Fruit fly (Drosophila melanogaster) whole organism, embryonic: ENCODE data around the gene ghi.

Experiments used
- Abd-B ChIP-seq: fragments of 200-800 bp; sonication (Bioruptor generic); optimal IDR thresholded peaks from 2 replicates; lab custom pipeline; 2018; ENCODE audit warnings: missing biosample characterization, mild to moderate bottlenecking, missing genetic modification characterization, moderate library complexity
- Ada2b ChIP-seq: fragments of 200-800 bp; sonication (Bioruptor generic); IDR thresholded peaks from 2 replicates; pipeline ENCODE4 v1.3.6; 2022; ENCODE audit warnings: missing biosample characterization, missing genetic modification characterization
- BtbVII ChIP-seq: fragments of 200-800 bp; sonication (Bioruptor generic); optimal IDR thresholded peaks from 3 replicates; lab custom pipeline; 2017; ENCODE audit warnings: missing biosample characterization, mild to moderate bottlenecking, missing genetic modification characterization
- C15 ChIP-seq: fragments of 200-800 bp; sonication (Bioruptor generic); IDR thresholded peaks from 3 replicates; pipeline ENCODE4 v1.3.6; 2022; ENCODE audit warnings: missing biosample characterization, missing genetic modification characterization
- CG10147 ChIP-seq: fragments of 200-800 bp; sonication (Bioruptor generic); optimal IDR thresholded peaks from 2 replicates; lab custom pipeline; 2019; ENCODE audit warnings: missing biosample characterization, mild to moderate bottlenecking, missing genetic modification characterization, moderate library complexity
- CG10543 ChIP-seq: fragments of 200-800 bp; sonication (Bioruptor generic); optimal IDR thresholded peaks from 3 replicates; lab custom pipeline; 2017; ENCODE audit warnings: missing biosample characterization, mild to moderate bottlenecking, missing genetic modification characterization, moderate library complexity
- CG10979 ChIP-seq: fragments of 200-800 bp; sonication (Bioruptor generic); optimal IDR thresholded peaks from 2 replicates; lab custom pipeline; 2018; ENCODE audit warnings: missing biosample characterization, mild to moderate bottlenecking, missing genetic modification characterization, moderate library complexity
- CG13424 ChIP-seq: fragments of 200-800 bp; sonication (Bioruptor generic); optimal IDR thresholded peaks from 2 replicates; lab custom pipeline; 2019; ENCODE audit warnings: missing biosample characterization, mild to moderate bottlenecking, missing genetic modification characterization, moderate library complexity
- CG13894 ChIP-seq: fragments of 200-800 bp; sonication (Bioruptor generic); optimal IDR thresholded peaks from 3 replicates; lab custom pipeline; 2018; ENCODE audit warnings: missing biosample characterization, mild to moderate bottlenecking, missing genetic modification characterization, moderate library complexity
- CG14014 ChIP-seq: fragments of 200-800 bp; sonication (Bioruptor generic); IDR thresholded peaks from 2 replicates; pipeline ENCODE4 v1.3.6; 2022; ENCODE audit warnings: missing biosample characterization, missing genetic modification characterization
- CG15696 ChIP-seq: fragments of 200-800 bp; sonication (Bioruptor generic); optimal IDR thresholded peaks from 2 replicates; lab custom pipeline; 2019; ENCODE audit warnings: missing biosample characterization, mild to moderate bottlenecking, missing genetic modification characterization, moderate library complexity
- CG17361 ChIP-seq: fragments of 200-800 bp; sonication (Bioruptor generic); IDR thresholded peaks from 3 replicates; pipeline ENCODE4 v1.3.6; 2022; ENCODE audit warnings: missing biosample characterization, missing genetic modification characterization
- CG18262 ChIP-seq: fragments of 200-800 bp; optimal IDR thresholded peaks from 3 replicates; lab custom pipeline; 2019; ENCODE audit warnings: missing biosample characterization, mild to moderate bottlenecking, missing genetic modification characterization, moderate library complexity
- CG18476 ChIP-seq: fragments of 200-800 bp; sonication (Bioruptor generic); optimal IDR thresholded peaks from 2 replicates; lab custom pipeline; 2016; ENCODE audit warnings: missing biosample characterization, mild to moderate bottlenecking, missing genetic modification characterization
- CG18599 ChIP-seq: fragments of 200-800 bp; sonication (Bioruptor generic); optimal IDR thresholded peaks from 3 replicates; lab custom pipeline; 2017; ENCODE audit warnings: missing biosample characterization, missing genetic modification characterization, mild to moderate bottlenecking, moderate library complexity, missing genetic modification reagents
- CG30403 ChIP-seq: fragments of 200-800 bp; sonication (Bioruptor generic); optimal IDR thresholded peaks from 3 replicates; lab custom pipeline; 2016; ENCODE audit warnings: missing biosample characterization, missing genetic modification characterization
- CG33213 ChIP-seq: fragments of 200-800 bp; sonication (Bioruptor generic); optimal IDR thresholded peaks from 3 replicates; lab custom pipeline; 2016; ENCODE audit warnings: missing biosample characterization, missing genetic modification characterization
- CG3995 ChIP-seq: fragments of 200-800 bp; sonication (Bioruptor generic); optimal IDR thresholded peaks from 3 replicates; lab custom pipeline; 2016; ENCODE audit warnings: missing biosample characterization, missing genetic modification characterization
- CG5180 ChIP-seq: fragments of 200-800 bp; sonication (Bioruptor generic); optimal IDR thresholded peaks from 3 replicates; lab custom pipeline; 2017; ENCODE audit warnings: missing biosample characterization, missing genetic modification characterization, mild to moderate bottlenecking, moderate library complexity, missing genetic modification reagents
- CG9215 ChIP-seq: fragments of 200-800 bp; sonication (Bioruptor generic); IDR thresholded peaks from 2 replicates; pipeline ENCODE4 v1.3.6; 2022; ENCODE audit warnings: missing biosample characterization, missing genetic modification characterization
- CG9932 ChIP-seq: fragments of 200-800 bp; sonication (Bioruptor generic); IDR thresholded peaks from 2 replicates; pipeline ENCODE4 v1.3.6; 2022; ENCODE audit warnings: missing biosample characterization, missing genetic modification characterization
- Eip74EF ChIP-seq, 2 experiments: fragments of 200-800 bp in 1 of 2; fragments of >200 bp in 1 of 2; sonication (Bioruptor generic) in 1 of 2; optimal IDR thresholded peaks; 2 replicates each; lab custom pipeline; 2017 to 2019; ENCODE audit warnings: missing biosample characterization in 2 of 2, missing genetic modification characterization in 2 of 2, mild to moderate bottlenecking in 1 of 2, moderate library complexity in 1 of 2
- HHEX ChIP-seq: fragments of 200-800 bp; sonication (Bioruptor generic); optimal IDR thresholded peaks from 3 replicates; lab custom pipeline; 2017; ENCODE audit warnings: missing biosample characterization, mild to moderate bottlenecking, missing genetic modification characterization, missing genetic modification reagents
- Hand ChIP-seq: fragments of 200-800 bp; sonication (Bioruptor generic); optimal IDR thresholded peaks from 2 replicates; lab custom pipeline; 2017; ENCODE audit warnings: mild to moderate bottlenecking, missing biosample characterization, missing genetic modification reagents, missing genetic modification characterization
- Hey ChIP-seq: fragments of 200-800 bp; sonication (Bioruptor generic); optimal IDR thresholded peaks from 3 replicates; lab custom pipeline; 2018; ENCODE audit warnings: missing biosample characterization, mild to moderate bottlenecking, missing genetic modification characterization
- Hmx ChIP-seq: fragments of 200-800 bp; sonication (Bioruptor generic); optimal IDR thresholded peaks from 2 replicates; lab custom pipeline; 2016; ENCODE audit warnings: missing biosample characterization, missing genetic modification characterization
- Max ChIP-seq: fragments of 200-800 bp; sonication (Bioruptor generic); optimal IDR thresholded peaks from 2 replicates; lab custom pipeline; 2016; ENCODE audit warnings: missing biosample characterization, mild to moderate bottlenecking, missing genetic modification characterization
- NfI ChIP-seq: fragments of 200-800 bp; sonication (Bioruptor generic); optimal IDR thresholded peaks from 3 replicates; lab custom pipeline; 2018; ENCODE audit warnings: missing biosample characterization, mild to moderate bottlenecking, missing genetic modification characterization, moderate library complexity
- Sox100B ChIP-seq: fragments of 200-800 bp; sonication (Bioruptor generic); optimal IDR thresholded peaks from 3 replicates; lab custom pipeline; 2018; ENCODE audit warnings: missing biosample characterization, mild to moderate bottlenecking, missing genetic modification characterization
- Xbp1 ChIP-seq: fragments of 200-800 bp; sonication (Bioruptor generic); optimal IDR thresholded peaks from 3 replicates; lab custom pipeline; 2016; ENCODE audit warnings: missing biosample characterization, mild to moderate bottlenecking, missing genetic modification characterization
- bab2 ChIP-seq: fragments of 200-800 bp; sonication (Bioruptor generic); optimal IDR thresholded peaks from 2 replicates; lab custom pipeline; 2016; ENCODE audit warnings: missing biosample characterization, missing genetic modification characterization
- dati ChIP-seq: fragments of 200-800 bp; sonication (Bioruptor generic); IDR thresholded peaks from 2 replicates; pipeline ENCODE4 v1.3.6; 2022; ENCODE audit warnings: missing biosample characterization, missing genetic modification characterization
- grn ChIP-seq: fragments of 200-800 bp; sonication (Bioruptor generic); optimal IDR thresholded peaks from 3 replicates; lab custom pipeline; 2017; ENCODE audit warnings: missing biosample characterization, missing genetic modification characterization
- hkb ChIP-seq, 2 experiments: fragments of 200-800 bp in 1 of 2; fragments of >200 bp in 1 of 2; sonication (Bioruptor generic) in 1 of 2; IDR thresholded peaks in 1 of 2; optimal IDR thresholded peaks in 1 of 2; 2 replicates each; pipeline versions ENCODE4 v1.3.6 to Lab custom; 2017 to 2022; ENCODE audit warnings: missing biosample characterization in 1 of 2, missing genetic modification characterization in 1 of 2
- ind ChIP-seq: fragments of 200-800 bp; sonication (Bioruptor generic); optimal IDR thresholded peaks from 3 replicates; lab custom pipeline; 2016; ENCODE audit warnings: missing biosample characterization, missing genetic modification characterization
- lbe ChIP-seq: fragments of 200-800 bp; sonication (Bioruptor generic); optimal IDR thresholded peaks from 2 replicates; lab custom pipeline; 2016; ENCODE audit warnings: missing biosample characterization, mild to moderate bottlenecking, missing genetic modification characterization
- nom ChIP-seq: fragments of 200-800 bp; sonication (Bioruptor generic); optimal IDR thresholded peaks from 2 replicates; lab custom pipeline; 2017; ENCODE audit warnings: missing biosample characterization, missing genetic modification characterization, mild to moderate bottlenecking, moderate library complexity, missing genetic modification reagents
- row ChIP-seq: fragments of 200-800 bp; sonication (Bioruptor generic); IDR thresholded peaks from 3 replicates; pipeline ENCODE4 v1.3.6; 2022; ENCODE audit warnings: missing biosample characterization, missing genetic modification characterization
- seq ChIP-seq: fragments of 200-800 bp; sonication (Bioruptor generic); IDR thresholded peaks from 2 replicates; pipeline ENCODE4 v1.3.6; 2022; ENCODE audit warnings: missing biosample characterization, missing genetic modification characterization
- sna ChIP-seq: fragments of 200-800 bp; sonication (Bioruptor generic); IDR thresholded peaks from 2 replicates; pipeline ENCODE4 v1.3.6; 2022; ENCODE audit warnings: missing biosample characterization, missing genetic modification characterization; ENCODE audit not compliant: partially characterized antibody
- stwl ChIP-seq: fragments of 200-800 bp; sonication (Bioruptor generic); optimal IDR thresholded peaks from 3 replicates; lab custom pipeline; 2018; ENCODE audit warnings: missing biosample characterization, mild to moderate bottlenecking, missing genetic modification characterization, moderate library complexity

The ghi gene

DNA sequence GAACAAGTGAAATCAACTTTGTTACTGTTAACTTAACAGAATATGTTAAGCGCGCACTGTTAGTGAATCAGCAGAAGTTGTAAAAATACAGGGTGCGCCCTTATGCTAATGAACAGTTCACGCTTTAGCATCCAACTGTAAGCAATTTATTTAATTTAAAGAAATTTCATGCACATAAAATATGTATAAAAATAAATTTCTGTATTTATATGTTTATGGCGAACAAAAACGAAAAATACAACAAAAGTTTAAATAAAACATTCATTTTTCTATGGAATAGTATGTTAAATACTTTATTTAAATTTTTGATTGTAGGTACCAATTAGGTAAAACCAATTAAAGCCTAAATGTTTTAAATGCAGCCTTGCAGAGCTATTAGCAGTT, 27.2 kb upstream of the ghi start (continued):
- TF ChIP-seq CG18262 (tag; lab: Kevin White, UChicago) = peak; percentile 64
- no peak for TF ChIP-seq bab2 (GFP tag; lab: Kevin White, UChicago)
- TF ChIP-seq lbe = peak; percentile 59
- TF ChIP-seq CG33213 (GFP tag; lab: Kevin White, UChicago) = no peak
- TF ChIP-seq Eip74EF (GFP tag; optimal IDR thresholded peaks at IDR 0.05; lab: Kevin White, UChicago) = no peak
- peak; percentile 65 for TF ChIP-seq CG13424
- TF ChIP-seq CG10543 (GFP tag; lab: Kevin White, UChicago) = no peak
- TF ChIP-seq sna (GFP tag; lab: Robert Waterston, UW) = no peak
- TF ChIP-seq dati (GFP tag; lab: Robert Waterston, UW) = no peak
- peak; percentile 21 for TF ChIP-seq CG10979 (tag; lab: Kevin White, UChicago)
- peak; percentile 57 for TF ChIP-seq HHEX (GFP tag; lab: Kevin White, UChicago)
- TF ChIP-seq CG30403 (GFP tag; lab: Kevin White, UChicago) = peak; percentile 28
- peak; percentile 26 for TF ChIP-seq Hand
- peak; percentile 1 for TF ChIP-seq Hmx (GFP tag; lab: Kevin White, UChicago)
- TF ChIP-seq Max (GFP tag; lab: Kevin White, UChicago) = peak; percentile 4
- TF ChIP-seq CG9215 = no peak
- no peak for TF ChIP-seq Abd-B (GFP tag; lab: Kevin White, UChicago)
- TF ChIP-seq CG17361 (GFP tag; lab: Robert Waterston, UW) = peak; percentile 47; the same call in 2 of the 3 replicates
- peak; percentile 34 for TF ChIP-seq BtbVII (GFP tag; lab: Kevin White, UChicago)
- no peak for TF ChIP-seq C15
- peak; percentile 21 for TF ChIP-seq Sox100B (GFP tag; lab: Kevin White, UChicago)
- peak; percentile 65 for TF ChIP-seq seq (GFP tag; lab: Robert Waterston, UW)
- TF ChIP-seq CG18476 (GFP tag; lab: Kevin White, UChicago) = peak; percentile 41
- TF ChIP-seq CG9932 = 0 out of 2 replicates have a peak, but pooled peaks have one; percentile 19
- no peak for TF ChIP-seq CG13894 (tag; lab: Kevin White, UChicago)
- peak; percentile 22 for TF ChIP-seq CG10147 (GFP tag; lab: Kevin White, UChicago)
- TF ChIP-seq nom (GFP tag; lab: Kevin White, UChicago) = peak; percentile 6
- no peak for TF ChIP-seq grn (GFP tag; lab: Kevin White, UChicago)
- peak; percentile 16 for TF ChIP-seq Xbp1 (GFP tag; lab: Kevin White, UChicago)
- peak; percentile 47 for TF ChIP-seq CG18599 (GFP tag; lab: Kevin White, UChicago)
- peak; percentile 63; the same call in 2 of the 3 replicates for TF ChIP-seq row (GFP tag; lab: Robert Waterston, UW)
- TF ChIP-seq CG5180 (GFP tag; lab: Kevin White, UChicago) = no peak
- TF ChIP-seq ind (GFP tag; lab: Kevin White, UChicago) = peak; percentile 24
- TF ChIP-seq CG3995 (GFP tag; lab: Kevin White, UChicago) = peak; percentile 27
- TF ChIP-seq stwl (tag; lab: Kevin White, UChicago) = peak; percentile 39
- TF ChIP-seq Ada2b (GFP tag; lab: Robert Waterston, UW) = peak; percentile 20; the same call in 1 of the 2 replicates
- peak; percentile 10 for TF ChIP-seq NfI
- TF ChIP-seq CG14014 (GFP tag; lab: Robert Waterston, UW) = peak; percentile 37; the same call in 1 of the 2 replicates
- TF ChIP-seq Hey (tag; lab: Kevin White, UChicago) = no peak
- no peak for TF ChIP-seq hkb (optimal IDR thresholded peaks at IDR 0.05; lab: Kevin White, UChicago)
- peak; percentile 45 for TF ChIP-seq hkb (GFP tag; IDR thresholded peaks at IDR 0.05; lab: Robert Waterston, UW)
- TF ChIP-seq CG15696 (tag; lab: Kevin White, UChicago) = no peak
- TF ChIP-seq, all 482 proteins: peak for 116
